Fruit fly (Drosophila melanogaster): ENCODE measurements around the gene Nrg.
A peak's percentile ranks its signal among the peaks of the same experiment; 100 is the strongest.

The Nrg gene

DNA sequence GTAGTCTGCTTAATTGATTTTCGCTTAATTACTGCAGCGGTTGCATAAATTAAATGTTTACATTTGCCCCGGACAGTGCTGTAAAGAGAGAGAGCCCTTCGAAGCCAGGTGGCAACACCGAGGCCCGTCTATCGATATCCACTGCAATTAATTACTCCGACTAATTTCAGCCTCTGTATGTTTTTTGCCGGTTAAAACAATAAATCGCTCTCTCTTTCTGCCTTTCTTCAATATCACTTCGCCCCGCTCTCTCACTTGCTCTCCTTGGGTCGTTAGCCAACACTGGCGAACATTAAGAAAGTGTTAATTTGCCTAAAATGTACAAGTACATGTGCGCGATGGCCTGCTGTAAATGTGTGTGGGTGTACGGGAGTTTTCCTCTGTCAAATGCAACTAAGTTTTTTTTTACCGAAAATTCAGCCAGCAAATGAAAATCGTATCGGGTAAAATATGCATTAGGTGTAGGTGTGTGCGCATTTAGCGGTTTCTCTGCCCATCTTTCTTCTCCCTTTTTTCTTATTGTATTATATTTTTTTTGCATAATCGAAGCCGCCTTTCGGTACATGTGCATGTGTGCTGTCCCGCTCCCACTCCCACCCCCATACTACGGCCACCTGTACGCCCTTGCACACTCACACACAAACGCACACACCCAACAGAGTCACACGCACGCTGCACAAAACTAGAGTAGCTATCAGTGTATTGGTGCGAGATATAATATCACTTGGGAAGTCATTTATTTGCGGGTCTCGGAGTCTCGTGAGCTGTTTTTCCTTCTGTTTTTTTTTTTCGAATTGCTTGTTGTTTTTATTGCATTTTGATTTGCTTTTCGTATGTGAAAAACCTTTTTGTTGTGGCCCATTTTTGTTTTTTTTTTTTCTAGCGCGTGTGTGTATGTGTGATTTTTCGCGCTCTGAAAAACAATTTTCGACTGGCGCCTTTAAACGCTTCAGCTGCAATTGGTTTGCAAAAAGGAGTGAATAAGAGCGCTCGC is 44.5 kb downstream of the Nrg start:
- TF ChIP-seq wor (GFP tag; IDR thresholded peaks at IDR 0.05) (no peak), her (GFP tag; optimal IDR thresholded peaks at IDR 0.05) (peak; percentile 32), p53 (GFP tag; optimal IDR thresholded peaks at IDR 0.05) (no peak), Mad (GFP tag; optimal IDR thresholded peaks at IDR 0.05) (no peak), slbo (GFP tag; IDR thresholded peaks at IDR 0.05) (peak; percentile 22; the same call in 1 of the 2 replicates), inv (GFP tag; IDR thresholded peaks at IDR 0.05; ENCODE audit: partially characterized antibody) (peak; percentile 30; the same call in 1 of the 2 replicates), CG1603 (tag; optimal IDR thresholded peaks at IDR 0.05) (peak; percentile 69), CG3065 (GFP tag; optimal IDR thresholded peaks at IDR 0.05) (no peak), CG11093 (GFP tag; IDR thresholded peaks at IDR 0.05) (no peak), HmgZ (tag; optimal IDR thresholded peaks at IDR 0.05) (peak; percentile 12), CG9876 (GFP tag; optimal IDR thresholded peaks at IDR 0.05) (peak; percentile 26), oc (tag; optimal IDR thresholded peaks at IDR 0.05) (no peak), CG17186 (GFP tag; optimal IDR thresholded peaks at IDR 0.05) (peak; percentile 19), CG14441 (GFP tag; IDR thresholded peaks at IDR 0.05) (no peak), fd64A (GFP tag; optimal IDR thresholded peaks at IDR 0.05) (no peak), sisA (GFP tag; IDR thresholded peaks at IDR 0.05) (no peak), zen (tag; optimal IDR thresholded peaks at IDR 0.05) (peak; percentile 80), CG2889 (GFP tag; IDR thresholded peaks at IDR 0.05) (no peak), HLH4C (GFP tag; IDR thresholded peaks at IDR 0.05; ENCODE audit: partially characterized antibody) (peak; percentile 63; the same call in 1 of the 3 replicates), zfh1 (GFP tag; IDR thresholded peaks at IDR 0.05) (peak; percentile 63; the same call in 2 of the 3 replicates), dm (GFP tag; optimal IDR thresholded peaks at IDR 0.05) (peak; percentile 36), CG8290 (GFP tag; optimal IDR thresholded peaks at IDR 0.05) (no peak), CG8290 (tag; optimal IDR thresholded peaks at IDR 0.05) (peak in 1 of 2 experiments; percentile 76), seq (GFP tag; IDR thresholded peaks at IDR 0.05) (0 out of 2 replicates have a peak, but pooled peaks have one; percentile 29), Max (GFP tag; optimal IDR thresholded peaks at IDR 0.05) (peak; percentile 33), hth (optimal IDR thresholded peaks at IDR 0.05) (no peak), Hr39 (optimal IDR thresholded peaks at IDR 0.05) (no peak), CG17361 (GFP tag; IDR thresholded peaks at IDR 0.05) (0 out of 3 replicates have a peak, but pooled peaks have one; percentile 31), Dp (GFP tag; optimal IDR thresholded peaks at IDR 0.05) (no peak), NK7.1 (GFP tag; optimal IDR thresholded peaks at IDR 0.05) (no peak), CG42726 (GFP tag; IDR thresholded peaks at IDR 0.05; ENCODE audit: partially characterized antibody) (no peak), crol (GFP tag; IDR thresholded peaks at IDR 0.05) (peak; percentile 69; the same call in 1 of the 2 replicates), CG6854 (GFP tag; optimal IDR thresholded peaks at IDR 0.05) (no peak), Spps (tag; optimal IDR thresholded peaks at IDR 0.05) (no peak), kni (GFP tag; optimal IDR thresholded peaks at IDR 0.05) (peak; percentile 62), Optix (GFP tag; IDR thresholded peaks at IDR 0.05) (no peak), h (optimal IDR thresholded peaks at IDR 0.05) (no peak), CG15601 (tag; optimal IDR thresholded peaks at IDR 0.05) (no peak), CG30403 (GFP tag; optimal IDR thresholded peaks at IDR 0.05) (peak; percentile 16), CG4730 (GFP tag; IDR thresholded peaks at IDR 0.05) (no peak), run (tag; optimal IDR thresholded peaks at IDR 0.05) (no peak), ro (GFP tag; IDR thresholded peaks at IDR 0.05) (no peak), Hand (GFP tag; optimal IDR thresholded peaks at IDR 0.05) (no peak), hbn (GFP tag; IDR thresholded peaks at IDR 0.05; ENCODE audit: partially characterized antibody) (peak; percentile 39; the same call in 1 of the 2 replicates), CkIIα-i1 (GFP tag; IDR thresholded peaks at IDR 0.05) (no peak), tll (GFP tag; optimal IDR thresholded peaks at IDR 0.05) (no peak), vfl (GFP tag; optimal IDR thresholded peaks at IDR 0.05) (peak; percentile 21), nmo (GFP tag; optimal IDR thresholded peaks at IDR 0.05) (peak; percentile 34), da (GFP tag; optimal IDR thresholded peaks at IDR 0.05) (no peak), D19B (GFP tag; optimal IDR thresholded peaks at IDR 0.05) (no peak)
